Fruit fly (Drosophila melanogaster) whole organism, embryonic: ENCODE data around the gene Elo68alpha.

Experiments used
- BEAF-32 ChIP-seq: fragments of 200-800 bp; sonication (Bioruptor generic); optimal IDR thresholded peaks from 3 replicates; lab custom pipeline; 2017; ENCODE audit warnings: missing biosample characterization, missing genetic modification characterization, mild to moderate bottlenecking, moderate library complexity, missing genetic modification reagents
- CG10267 ChIP-seq: fragments of 200-800 bp; sonication (Bioruptor generic); optimal IDR thresholded peaks from 2 replicates; lab custom pipeline; 2018; ENCODE audit warnings: missing biosample characterization, mild to moderate bottlenecking, missing genetic modification characterization, moderate library complexity
- CG11695 ChIP-seq: fragments of 200-800 bp; sonication (Bioruptor generic); IDR thresholded peaks from 3 replicates; pipeline ENCODE4 v1.3.6; 2022; ENCODE audit warnings: missing biosample characterization, missing genetic modification characterization
- CG12104 ChIP-seq: fragments of 200-800 bp; sonication (Bioruptor generic); optimal IDR thresholded peaks from 3 replicates; lab custom pipeline; 2016; ENCODE audit warnings: missing biosample characterization, missing genetic modification characterization
- CG12236 ChIP-seq: fragments of 200-800 bp; sonication (Bioruptor generic); optimal IDR thresholded peaks from 2 replicates; lab custom pipeline; 2016; ENCODE audit warnings: missing biosample characterization, missing genetic modification characterization
- CG12769 ChIP-seq: fragments of 200-800 bp; sonication (Bioruptor generic); optimal IDR thresholded peaks from 2 replicates; lab custom pipeline; 2019; ENCODE audit warnings: missing biosample characterization, mild to moderate bottlenecking, missing genetic modification characterization, moderate library complexity
- CG15696 ChIP-seq: fragments of 200-800 bp; sonication (Bioruptor generic); optimal IDR thresholded peaks from 2 replicates; lab custom pipeline; 2019; ENCODE audit warnings: missing biosample characterization, mild to moderate bottlenecking, missing genetic modification characterization, moderate library complexity
- CG17912 ChIP-seq: fragments of 200-800 bp; sonication (Bioruptor generic); optimal IDR thresholded peaks from 2 replicates; lab custom pipeline; 2018; ENCODE audit warnings: missing biosample characterization, mild to moderate bottlenecking, missing genetic modification characterization
- CG18764 ChIP-seq: fragments of 200-800 bp; sonication (Bioruptor generic); optimal IDR thresholded peaks from 3 replicates; lab custom pipeline; 2016; ENCODE audit warnings: missing biosample characterization, missing genetic modification characterization
- CG30431 ChIP-seq: fragments of 200-800 bp; sonication (Bioruptor generic); optimal IDR thresholded peaks from 2 replicates; lab custom pipeline; 2017; ENCODE audit warnings: missing biosample characterization, missing genetic modification characterization
- CG3065 ChIP-seq: fragments of 200-800 bp; sonication (Bioruptor generic); optimal IDR thresholded peaks from 2 replicates; lab custom pipeline; 2016; ENCODE audit warnings: missing biosample characterization, missing genetic modification characterization
- CG31365 ChIP-seq: fragments of 200-800 bp; sonication (Bioruptor generic); optimal IDR thresholded peaks from 2 replicates; lab custom pipeline; 2018; ENCODE audit warnings: missing biosample characterization, mild to moderate bottlenecking, missing genetic modification characterization
- CG5953 ChIP-seq: fragments of 200-800 bp; sonication (Bioruptor generic); IDR thresholded peaks from 2 replicates; pipeline ENCODE4 v1.3.6; 2022; ENCODE audit warnings: missing biosample characterization, missing genetic modification characterization
- CG7786 ChIP-seq: fragments of 200-800 bp; sonication (Bioruptor generic); optimal IDR thresholded peaks from 2 replicates; lab custom pipeline; 2016; ENCODE audit warnings: missing biosample characterization, missing genetic modification characterization
- CG7839 ChIP-seq: fragments of 200-800 bp; sonication (Bioruptor generic); optimal IDR thresholded peaks from 3 replicates; lab custom pipeline; 2018; ENCODE audit warnings: missing biosample characterization, mild to moderate bottlenecking, missing genetic modification characterization, moderate library complexity
- CG8388 ChIP-seq: fragments of 200-800 bp; sonication (Bioruptor generic); optimal IDR thresholded peaks from 2 replicates; lab custom pipeline; 2019; ENCODE audit warnings: missing biosample characterization, mild to moderate bottlenecking, missing genetic modification characterization, moderate library complexity
- CrebB ChIP-seq: fragments of 200-800 bp; sonication (Bioruptor generic); optimal IDR thresholded peaks from 3 replicates; lab custom pipeline; 2018; ENCODE audit warnings: missing biosample characterization, mild to moderate bottlenecking, missing genetic modification characterization
- D ChIP-seq, 2 experiments: fragments of 200-800 bp in 1 of 2; fragments of >200 bp in 1 of 2; sonication (Bioruptor generic) in 1 of 2; optimal IDR thresholded peaks; 2 replicates in 1 of 2; 3 replicates in 1 of 2; lab custom pipeline; 2017; ENCODE audit warnings: mild to moderate bottlenecking in 1 of 2, missing biosample characterization in 1 of 2, missing genetic modification characterization in 1 of 2, missing genetic modification reagents in 1 of 2
- Doc2 ChIP-seq: fragments of 200-800 bp; sonication (Bioruptor generic); IDR thresholded peaks from 2 replicates; pipeline ENCODE4 v1.3.6; 2022; ENCODE audit warnings: missing biosample characterization, missing genetic modification characterization
- Dp ChIP-seq: fragments of 200-800 bp; sonication (Bioruptor generic); optimal IDR thresholded peaks from 2 replicates; lab custom pipeline; 2018; ENCODE audit warnings: missing biosample characterization, mild to moderate bottlenecking, missing genetic modification characterization, moderate library complexity
- Dref ChIP-seq: fragments of 200-800 bp; sonication (Bioruptor generic); IDR thresholded peaks from 2 replicates; pipeline ENCODE4 v1.3.6; 2022; ENCODE audit warnings: missing biosample characterization, missing genetic modification characterization
- ERR ChIP-seq: fragments of 200-800 bp; sonication (Bioruptor generic); optimal IDR thresholded peaks from 2 replicates; lab custom pipeline; 2016; ENCODE audit warnings: missing biosample characterization, missing genetic modification characterization
- Elba2 ChIP-seq: fragments of 200-800 bp; sonication (Bioruptor generic); optimal IDR thresholded peaks from 3 replicates; lab custom pipeline; 2016; ENCODE audit warnings: missing biosample characterization, missing genetic modification characterization
- Fer1 ChIP-seq: fragments of 200-800 bp; sonication (Bioruptor generic); optimal IDR thresholded peaks from 2 replicates; lab custom pipeline; 2017; ENCODE audit warnings: missing biosample characterization, mild to moderate bottlenecking, missing genetic modification characterization
- Kr ChIP-seq: fragments of 200-800 bp; sonication (Bioruptor generic); optimal IDR thresholded peaks from 2 replicates; lab custom pipeline; 2017; ENCODE audit warnings: missing biosample characterization, mild to moderate bottlenecking, missing genetic modification characterization
- Lpt ChIP-seq: fragments of >200 bp; optimal IDR thresholded peaks from 2 replicates; lab custom pipeline; 2018; ENCODE audit warnings: missing biosample characterization, missing genetic modification characterization
- Nf-YB ChIP-seq: fragments of 200-800 bp; sonication (Bioruptor generic); optimal IDR thresholded peaks from 3 replicates; lab custom pipeline; 2019; ENCODE audit warnings: missing biosample characterization, mild to moderate bottlenecking, missing genetic modification characterization, moderate library complexity
- Oaz ChIP-seq: fragments of 200-800 bp; sonication (Bioruptor generic); IDR thresholded peaks from 2 replicates; pipeline ENCODE4 v1.3.6; 2022; ENCODE audit warnings: missing biosample characterization, missing genetic modification characterization
- PHDP ChIP-seq: fragments of 200-800 bp; sonication (Bioruptor generic); optimal IDR thresholded peaks from 3 replicates; lab custom pipeline; 2018; ENCODE audit warnings: missing biosample characterization, mild to moderate bottlenecking, missing genetic modification characterization, moderate library complexity
- Ravus ChIP-seq: fragments of 200-800 bp; sonication (Bioruptor generic); IDR thresholded peaks from 2 replicates; pipeline ENCODE4 v1.3.6; 2022; ENCODE audit warnings: missing biosample characterization, missing genetic modification characterization
- Sox100B ChIP-seq: fragments of 200-800 bp; sonication (Bioruptor generic); optimal IDR thresholded peaks from 3 replicates; lab custom pipeline; 2018; ENCODE audit warnings: missing biosample characterization, mild to moderate bottlenecking, missing genetic modification characterization
- Spps ChIP-seq: fragments of 200-800 bp; sonication (Bioruptor generic); optimal IDR thresholded peaks from 2 replicates; lab custom pipeline; 2018; ENCODE audit warnings: missing biosample characterization, mild to moderate bottlenecking, missing genetic modification characterization
- Vsx1 ChIP-seq: fragments of 200-800 bp; sonication (Bioruptor generic); optimal IDR thresholded peaks from 2 replicates; lab custom pipeline; 2017; ENCODE audit warnings: missing biosample characterization, mild to moderate bottlenecking, missing genetic modification characterization, missing genetic modification reagents
- aop ChIP-seq: fragments of 200-800 bp; sonication (Bioruptor generic); IDR thresholded peaks from 2 replicates; pipeline ENCODE4 v1.3.6; 2022; ENCODE audit warnings: missing biosample characterization, missing genetic modification characterization
- chm ChIP-seq: fragments of 200-800 bp; sonication (Bioruptor generic); IDR thresholded peaks from 2 replicates; pipeline ENCODE4 v1.3.6; 2022; ENCODE audit warnings: missing biosample characterization, missing genetic modification characterization
- crc ChIP-seq: fragments of 200-800 bp; sonication (Bioruptor generic); optimal IDR thresholded peaks from 2 replicates; lab custom pipeline; 2016; ENCODE audit warnings: missing biosample characterization, missing genetic modification characterization
- crol ChIP-seq: fragments of 200-800 bp; sonication (Bioruptor generic); IDR thresholded peaks from 2 replicates; pipeline ENCODE4 v1.3.6; 2022; ENCODE audit warnings: missing biosample characterization, missing genetic modification characterization
- da ChIP-seq: fragments of 200-800 bp; sonication (Bioruptor generic); optimal IDR thresholded peaks from 2 replicates; lab custom pipeline; 2016; ENCODE audit warnings: missing biosample characterization, missing genetic modification characterization
- dmrt99B ChIP-seq: fragments of 200-800 bp; sonication (Bioruptor generic); optimal IDR thresholded peaks from 2 replicates; lab custom pipeline; 2018; ENCODE audit warnings: missing biosample characterization, mild to moderate bottlenecking, missing genetic modification characterization, moderate library complexity
- dpn ChIP-seq, 2 experiments: fragments of 200-800 bp; sonication (Bioruptor generic); optimal IDR thresholded peaks; 3 replicates each; lab custom pipeline; 2016; ENCODE audit warnings: missing biosample characterization in 2 of 2, missing genetic modification characterization in 2 of 2
- eve ChIP-seq, 2 experiments: fragments of >200 bp; optimal IDR thresholded peaks; 2 replicates each; lab custom pipeline; 2017; ENCODE audit warnings: missing biosample characterization in 2 of 2, missing genetic modification characterization in 2 of 2
- gcm ChIP-seq: fragments of 200-800 bp; sonication (Bioruptor generic); optimal IDR thresholded peaks from 2 replicates; lab custom pipeline; 2019; ENCODE audit warnings: missing biosample characterization, mild to moderate bottlenecking, missing genetic modification characterization, moderate library complexity
- gcm2 ChIP-seq: fragments of 200-800 bp; sonication (Bioruptor generic); optimal IDR thresholded peaks from 2 replicates; lab custom pipeline; 2016; ENCODE audit warnings: missing biosample characterization, missing genetic modification characterization
- her ChIP-seq: fragments of 200-800 bp; sonication (Bioruptor generic); optimal IDR thresholded peaks from 2 replicates; lab custom pipeline; 2016; ENCODE audit warnings: missing biosample characterization, missing genetic modification characterization
- klu ChIP-seq: fragments of 200-800 bp; sonication (Bioruptor generic); IDR thresholded peaks from 2 replicates; pipeline ENCODE4 v1.3.6; 2022; ENCODE audit warnings: missing biosample characterization, missing genetic modification characterization
- mld ChIP-seq: fragments of 200-800 bp; sonication (Bioruptor generic); IDR thresholded peaks from 3 replicates; pipeline ENCODE4 v1.3.6; 2022; ENCODE audit warnings: missing biosample characterization, missing genetic modification characterization; ENCODE audit not compliant: partially characterized antibody
- ranshi ChIP-seq: fragments of 200-800 bp; sonication (Bioruptor generic); IDR thresholded peaks from 2 replicates; pipeline ENCODE4 v1.3.6; 2022; ENCODE audit warnings: missing biosample characterization, missing genetic modification characterization
- tin ChIP-seq: fragments of 200-800 bp; sonication (Bioruptor generic); optimal IDR thresholded peaks from 3 replicates; lab custom pipeline; 2016; ENCODE audit warnings: missing biosample characterization, missing genetic modification characterization
- tx ChIP-seq: fragments of 200-800 bp; sonication (Bioruptor generic); optimal IDR thresholded peaks from 2 replicates; lab custom pipeline; 2016; ENCODE audit warnings: missing biosample characterization, missing genetic modification characterization
- wek ChIP-seq: fragments of 200-800 bp; sonication (Bioruptor generic); optimal IDR thresholded peaks from 3 replicates; lab custom pipeline; 2018; ENCODE audit warnings: missing biosample characterization, mild to moderate bottlenecking, missing genetic modification characterization, moderate library complexity
- wor ChIP-seq: fragments of 200-800 bp; sonication (Bioruptor generic); IDR thresholded peaks from 2 replicates; pipeline ENCODE4 v1.3.6; 2022; ENCODE audit warnings: missing biosample characterization, missing genetic modification characterization
- z ChIP-seq: fragments of 200-800 bp; sonication (Bioruptor generic); IDR thresholded peaks from 3 replicates; pipeline ENCODE4 v1.3.6; 2022; ENCODE audit warnings: missing biosample characterization, missing genetic modification characterization

Elo68alpha gene

dm6 chr3L:11123088-11123487, 20.3 kb upstream of the Elo68alpha start, which contains the start of the genes Ufd1 and NaPi-III:
Ufd1 (minus strand) TSS chr3L:11123216.
NaPi-III (plus strand) TSS chr3L:11123348.
- TF ChIP-seq crc (no peak), CG7839 (tag; lab: Kevin White, UChicago) (peak; percentile 10), CG3065 (GFP tag; lab: Kevin White, UChicago) (no peak), aop (GFP tag; lab: Robert Waterston, UW) (no peak), her (GFP tag; lab: Kevin White, UChicago) (peak; percentile 54), CG11695 (no peak), CG17912 (GFP tag; lab: Kevin White, UChicago) (no peak), Lpt (no peak), tin (no peak), CG12236 (GFP tag; lab: Kevin White, UChicago) (no peak), Nf-YB (GFP tag; lab: Kevin White, UChicago) (no peak), Dp (GFP tag; lab: Kevin White, UChicago) (peak; percentile 85), D (optimal IDR thresholded peaks at IDR 0.05; lab: Kevin White, UChicago) (no peak), D (GFP tag; optimal IDR thresholded peaks at IDR 0.05; lab: Kevin White, UChicago) (peak; percentile 4), dpn (GFP tag; optimal IDR thresholded peaks at IDR 0.05; lab: Kevin White, UChicago) (peak; percentile 46 to 62), CG10267 (tag; lab: Kevin White, UChicago) (peak; percentile 62), dmrt99B (no peak), Oaz (GFP tag; lab: Robert Waterston, UW) (no peak), CG12769 (peak; percentile 67), Vsx1 (GFP tag; lab: Kevin White, UChicago) (no peak), Dref (GFP tag; lab: Robert Waterston, UW) (peak; percentile 78), tx (GFP tag; lab: Kevin White, UChicago) (peak; percentile 41), da (peak; percentile 39), crol (GFP tag; lab: Robert Waterston, UW) (no peak), CG31365 (no peak), gcm (GFP tag; lab: Kevin White, UChicago) (peak; percentile 8), ERR (GFP tag; lab: Kevin White, UChicago) (peak; percentile 51), CG5953 (GFP tag; lab: Robert Waterston, UW) (no peak), CG7786 (GFP tag; lab: Kevin White, UChicago) (no peak), mld (GFP tag; lab: Robert Waterston, UW) (no peak), CG8388 (GFP tag; lab: Kevin White, UChicago) (no peak), eve (GFP tag; optimal IDR thresholded peaks at IDR 0.05; lab: Kevin White, UChicago) (no peak), Kr (no peak), z (GFP tag; lab: Robert Waterston, UW) (no peak), CG15696 (tag; lab: Kevin White, UChicago) (no peak), Elba2 (GFP tag; lab: Kevin White, UChicago) (peak; percentile 74), gcm2 (GFP tag; lab: Kevin White, UChicago) (no peak), Sox100B (GFP tag; lab: Kevin White, UChicago) (no peak), wek (GFP tag; lab: Kevin White, UChicago) (no peak), CG30431 (no peak), BEAF-32 (peak; percentile 92), PHDP (tag; lab: Kevin White, UChicago) (no peak), Ravus (GFP tag; lab: Robert Waterston, UW) (no peak), ranshi (GFP tag; lab: Robert Waterston, UW) (peak; percentile 45; the same call in 1 of the 2 replicates), CG12104 (GFP tag; lab: Kevin White, UChicago) (no peak), Doc2 (GFP tag; lab: Robert Waterston, UW) (no peak), CrebB (tag; lab: Kevin White, UChicago) (peak; percentile 14), Fer1 (GFP tag; lab: Kevin White, UChicago) (peak; percentile 15), chm (peak; percentile 54; the same call in 1 of the 2 replicates), Spps (tag; lab: Kevin White, UChicago) (no peak), klu (no peak), wor (no peak), CG18764 (GFP tag; lab: Kevin White, UChicago) (no peak)
